Fruit fly (Drosophila melanogaster): ENCODE data around the gene Lsp1beta.

Lsp1beta gene

dm6 chr2L:918738-919137 lies 20.4 kb downstream of the Lsp1beta start:
- TF ChIP-seq ewg (GFP tag; optimal IDR thresholded peaks at IDR 0.05) (peak; percentile 69), nerfin-1 (tag; optimal IDR thresholded peaks at IDR 0.05) (peak; percentile 0), scrt (GFP tag; optimal IDR thresholded peaks at IDR 0.05) (peak; percentile 95), amos (GFP tag; IDR thresholded peaks at IDR 0.05; ENCODE audit: partially characterized antibody) (no peak), Nf-YC (tag; optimal IDR thresholded peaks at IDR 0.05) (peak; percentile 65), Nf-YA (GFP tag; IDR thresholded peaks at IDR 0.05) (no peak)

DNA sequence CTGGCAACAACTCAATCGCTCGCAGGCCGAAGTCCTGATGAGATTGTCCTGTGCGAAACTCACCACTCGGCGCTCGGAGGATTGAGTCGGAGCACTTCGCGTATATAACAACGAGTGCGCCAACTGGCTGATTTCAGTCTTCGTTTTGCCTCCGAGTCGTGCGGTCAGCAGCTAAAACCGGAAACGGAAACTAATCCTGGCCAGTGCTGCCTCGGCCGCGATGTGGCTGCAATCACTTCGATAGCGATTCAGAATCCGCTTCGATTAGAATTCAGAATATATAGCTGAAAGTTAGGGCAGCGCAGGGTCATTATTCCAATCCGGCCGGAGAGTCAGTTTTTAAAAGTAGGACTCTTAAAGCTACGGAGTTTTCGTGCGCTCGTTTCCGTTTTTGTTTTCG lies 24.4 kb downstream of the Lsp1beta start, which contains the start of gene Tmtc2:
Tmtc2 (plus strand) TSS at position 134 of the 400 bp plus-strand sequence.
- TF ChIP-seq CG18599 (GFP tag; optimal IDR thresholded peaks at IDR 0.05) (peak; percentile 5), HLH4C (GFP tag; IDR thresholded peaks at IDR 0.05; ENCODE audit: partially characterized antibody) (no peak), CG31441 (GFP tag; IDR thresholded peaks at IDR 0.05) (no peak), abd-A (tag; optimal IDR thresholded peaks at IDR 0.05) (peak; percentile 33), tx (GFP tag; optimal IDR thresholded peaks at IDR 0.05) (no peak), Deaf1 (tag; optimal IDR thresholded peaks at IDR 0.05) (peak; percentile 95), Elba2 (GFP tag; optimal IDR thresholded peaks at IDR 0.05) (no peak), B-H1 (GFP tag; IDR thresholded peaks at IDR 0.05) (no peak), CG3995 (GFP tag; optimal IDR thresholded peaks at IDR 0.05) (no peak), Med (GFP tag) (peak; percentile 61), Max (GFP tag; optimal IDR thresholded peaks at IDR 0.05) (no peak), CG1024 (GFP tag; IDR thresholded peaks at IDR 0.05) (no peak), CHES-1-like (GFP tag; optimal IDR thresholded peaks at IDR 0.05) (no peak), CG11093 (GFP tag; IDR thresholded peaks at IDR 0.05) (no peak), hb (GFP tag; IDR thresholded peaks at IDR 0.05; ENCODE audit: partially characterized antibody) (no peak), ewg (GFP tag; optimal IDR thresholded peaks at IDR 0.05) (peak; percentile 75), Dbx (GFP tag; IDR thresholded peaks at IDR 0.05) (0 out of 3 replicates have a peak, but pooled peaks have one; percentile 8), Jarid2 (GFP tag; optimal IDR thresholded peaks at IDR 0.05) (peak; percentile 50), chm (GFP tag; IDR thresholded peaks at IDR 0.05) (peak; percentile 67; the same call in 1 of the 2 replicates), cg (GFP tag; optimal IDR thresholded peaks at IDR 0.05) (peak; percentile 6), CG12155 (GFP tag; optimal IDR thresholded peaks at IDR 0.05) (peak; percentile 67), Nf-YC (tag; optimal IDR thresholded peaks at IDR 0.05) (peak; percentile 24), CG7786 (GFP tag; optimal IDR thresholded peaks at IDR 0.05) (no peak), bsh (GFP tag; optimal IDR thresholded peaks at IDR 0.05) (no peak)

DNA sequence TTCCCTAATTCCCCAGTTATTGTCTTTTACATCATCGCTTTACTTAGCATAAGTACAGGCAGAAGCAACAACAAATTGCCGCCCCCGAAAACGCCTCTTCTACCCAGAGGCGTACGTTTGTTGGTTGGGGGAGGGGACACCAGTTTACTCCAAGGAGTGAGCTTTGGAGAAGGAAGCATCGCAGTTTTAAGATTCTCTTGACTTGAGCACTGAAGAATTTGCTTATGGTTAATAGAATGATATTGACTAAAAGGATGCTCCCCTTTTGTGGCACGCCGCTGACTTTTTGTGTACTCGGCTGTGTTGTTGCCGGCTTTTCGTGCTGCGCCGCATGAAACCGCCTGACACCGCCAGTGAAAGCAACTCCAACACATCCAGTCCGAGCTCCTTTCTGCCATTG lies 38.6 kb downstream of the Lsp1beta start:
- peak; percentile 64 for TF ChIP-seq CG32532 (GFP tag; IDR thresholded peaks at IDR 0.05)
- TF ChIP-seq MBD-R2 (GFP tag; IDR thresholded peaks at IDR 0.05): no peak
- no peak for TF ChIP-seq MESR4 (GFP tag; optimal IDR thresholded peaks at IDR 0.05)
- TF ChIP-seq CG18011 (GFP tag; optimal IDR thresholded peaks at IDR 0.05): no peak
- TF ChIP-seq grn (GFP tag; optimal IDR thresholded peaks at IDR 0.05): no peak
- TF ChIP-seq CG2199 (GFP tag; IDR thresholded peaks at IDR 0.05): no peak
- TF ChIP-seq cg (GFP tag; optimal IDR thresholded peaks at IDR 0.05): no peak
- 0 out of 3 replicates have a peak, but pooled peaks have one; percentile 13 for TF ChIP-seq ase (GFP tag; IDR thresholded peaks at IDR 0.05)
- no peak for TF ChIP-seq gce (GFP tag; IDR thresholded peaks at IDR 0.05)
- no peak for TF ChIP-seq Taf1 (GFP tag; IDR thresholded peaks at IDR 0.05)
- no peak for TF ChIP-seq CG8290 (GFP tag; optimal IDR thresholded peaks at IDR 0.05)
- peak in 1 of 2 experiments; percentile 59 for TF ChIP-seq CG8290 (tag; optimal IDR thresholded peaks at IDR 0.05)
- no peak for TF ChIP-seq CG17802 (tag; optimal IDR thresholded peaks at IDR 0.05)
- no peak for TF ChIP-seq CG2116 (GFP tag; optimal IDR thresholded peaks at IDR 0.05)
- no peak for TF ChIP-seq CG16815 (GFP tag; optimal IDR thresholded peaks at IDR 0.05)
- TF ChIP-seq Rfx (GFP tag; IDR thresholded peaks at IDR 0.05): peak; percentile 77
- no peak for TF ChIP-seq CG4707 (GFP tag; optimal IDR thresholded peaks at IDR 0.05)
- TF ChIP-seq Ptx1 (GFP tag; IDR thresholded peaks at IDR 0.05): peak; percentile 23; the same call in 1 of the 2 replicates
- TF ChIP-seq chn (GFP tag; optimal IDR thresholded peaks at IDR 0.05): peak; percentile 4
- no peak for TF ChIP-seq CG4854 (GFP tag; optimal IDR thresholded peaks at IDR 0.05)
- TF ChIP-seq CG7357 (GFP tag; IDR thresholded peaks at IDR 0.05): peak; percentile 36; the same call in 1 of the 3 replicates
- TF ChIP-seq CG14860 (GFP tag; IDR thresholded peaks at IDR 0.05; ENCODE audit: partially characterized antibody): no peak
- TF ChIP-seq stwl (tag; optimal IDR thresholded peaks at IDR 0.05): no peak

All from whole organism, embryonic.